Fruit fly (Drosophila melanogaster): Measurements from ENCODE around the gene glo.

DNA sequence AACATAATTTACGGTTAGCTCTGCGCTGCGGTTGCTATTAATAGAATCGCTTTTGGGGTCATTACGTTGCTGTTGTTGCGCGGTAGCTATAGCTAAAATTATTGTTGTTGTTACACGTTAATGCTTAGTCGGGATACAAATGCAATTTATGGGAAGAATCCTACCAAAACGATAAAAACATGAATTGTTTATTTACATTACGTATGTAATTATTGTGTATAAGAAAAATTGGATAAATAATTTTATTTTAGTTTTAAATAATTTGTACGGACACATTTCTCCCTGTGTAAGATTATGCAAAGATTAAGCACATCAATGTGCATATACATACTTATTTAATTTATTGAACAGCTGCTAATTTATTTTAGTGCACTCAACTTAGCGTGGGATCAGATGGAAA lies 32.7 kb upstream of the glo start:
- TF ChIP-seq woc (GFP tag; optimal IDR thresholded peaks at IDR 0.05) (no peak), Dif (GFP tag; optimal IDR thresholded peaks at IDR 0.05; ENCODE audit: partially characterized antibody) (no peak), foxo (GFP tag; optimal IDR thresholded peaks at IDR 0.05) (no peak), Sp1 (GFP tag; optimal IDR thresholded peaks at IDR 0.05) (no peak), Hr78 (GFP tag; optimal IDR thresholded peaks at IDR 0.05) (no peak), Abd-B (GFP tag; optimal IDR thresholded peaks at IDR 0.05) (no peak)

Data from whole organism, wandering third instar larva.